Worm (Caenorhabditis elegans) whole organism, L4/young adult: ENCODE results near the gene arl-1.

Source experiments
- W03F9.2 ChIP-seq: fragments of 150-350 bp; optimal IDR thresholded peaks from 2 replicates; lab custom pipeline; 2014; ENCODE audit warnings: missing biosample characterization, missing genetic modification characterization
- dao-5 ChIP-seq: sonication (generic microtip); optimal IDR thresholded peaks from 2 replicates; lab custom pipeline; 2016; ENCODE audit warnings: missing genotype, missing genetic modification characterization, moderate library complexity, missing compliant biosample characterization
- him-1 ChIP-seq: sonication (generic microtip); optimal IDR thresholded peaks from 2 replicates; lab custom pipeline; 2016; ENCODE audit warnings: missing genotype, missing genetic modification reagents, missing genetic modification characterization, missing compliant biosample characterization

DNA sequence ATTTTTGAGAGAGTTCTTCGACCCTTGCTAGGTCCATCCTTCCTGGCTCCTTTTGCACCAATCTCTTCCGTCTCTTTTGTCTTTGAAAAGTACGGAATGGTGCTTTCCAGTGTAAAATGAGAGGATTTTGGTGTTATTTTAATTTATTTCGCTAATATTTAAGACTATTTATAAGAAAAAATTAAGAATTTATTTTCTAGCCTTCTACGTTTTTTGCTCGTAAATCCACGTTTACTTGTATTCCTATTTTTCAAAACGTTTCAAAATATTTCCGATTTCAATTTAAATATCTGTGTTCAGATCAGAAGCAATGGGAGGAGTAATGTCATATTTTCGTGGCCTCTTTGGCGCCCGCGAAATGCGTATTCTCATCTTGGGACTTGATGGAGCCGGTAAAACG, at the start of gene arl-1:
- TF ChIP-seq W03F9.2 (tag; lab: Kevin White, UChicago) (no peak), him-1 (no peak), dao-5 (tag; lab: Kevin White, UChicago) (no peak)
